Fruit fly (Drosophila melanogaster): ENCODE results near the gene CG17568.

DNA sequence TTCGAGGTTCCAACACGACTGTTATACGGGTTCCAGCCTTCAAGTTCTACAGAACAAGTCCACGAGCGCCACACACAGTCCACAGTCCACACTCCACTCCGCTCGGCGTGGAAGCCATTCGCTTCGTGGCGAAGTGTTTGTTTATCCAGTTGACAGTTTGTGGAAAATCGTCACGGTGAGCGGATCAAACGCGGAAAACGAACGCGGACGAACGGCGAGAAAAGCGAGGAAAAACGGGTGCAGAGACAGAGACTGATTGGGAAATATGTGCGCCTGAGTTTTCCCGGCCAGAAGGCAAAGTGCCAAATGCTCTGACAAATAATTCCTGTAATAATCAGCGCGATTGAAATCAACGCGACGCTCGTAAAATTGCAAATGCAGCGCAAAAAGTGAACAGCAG lies 8.7 kb upstream of the CG17568 start, which contains the start of gene drl:
- TF ChIP-seq CG15710 (tag; optimal IDR thresholded peaks at IDR 0.05) (no peak), gl (tag; optimal IDR thresholded peaks at IDR 0.05) (no peak), CG34367 (tag; optimal IDR thresholded peaks at IDR 0.05) (no peak), CG14655 (GFP tag; optimal IDR thresholded peaks at IDR 0.05) (no peak), D1 (tag; optimal IDR thresholded peaks at IDR 0.05) (no peak), CG8159 (tag; optimal IDR thresholded peaks at IDR 0.05) (no peak)
